Worm (Caenorhabditis elegans) whole organism, L4 larva: ENCODE data around the gene EGAP1.1.

Experiments used
- D1046.2 ChIP-seq: fragments of 200-800 bp; sonication (Bioruptor generic); IDR thresholded peaks from 2 replicates; pipeline ENCODE4 v1.3.6; 2022; ENCODE audit warnings: missing genetic modification characterization, missing compliant biosample characterization
- F10B5.3 ChIP-seq: sonication (generic microtip); optimal IDR thresholded peaks from 2 replicates; lab custom pipeline; 2016; ENCODE audit warnings: mild to moderate bottlenecking, missing genetic modification characterization, missing compliant biosample characterization
- F26F4.8 ChIP-seq: fragments of 200-800 bp; sonication (Bioruptor generic); conservative IDR thresholded peaks from 2 replicates; pipeline ENCODE4 v1.3.6; 2022; ENCODE audit warnings: missing genetic modification characterization, missing compliant biosample characterization
- F37D6.2 ChIP-seq: sonication (generic microtip); optimal IDR thresholded peaks from 2 replicates; lab custom pipeline; 2016; ENCODE audit warnings: mild to moderate bottlenecking, missing genetic modification characterization, missing compliant biosample characterization
- F49E8.2 ChIP-seq: sonication (generic microtip); optimal IDR thresholded peaks from 2 replicates; lab custom pipeline; 2016; ENCODE audit warnings: missing compliant biosample characterization, mild to moderate bottlenecking, missing genetic modification characterization, borderline replicate concordance
- R02D3.7 ChIP-seq: fragments of 150-350 bp; sonication (generic microtip); optimal IDR thresholded peaks from 3 replicates; lab custom pipeline; 2014; ENCODE audit warnings: missing biosample characterization, missing genetic modification characterization
- T20F7.1 ChIP-seq: fragments of 200-800 bp; sonication (Bioruptor generic); optimal IDR thresholded peaks from 2 replicates; lab custom pipeline; 2018; ENCODE audit warnings: mild to moderate bottlenecking, missing genetic modification characterization, missing compliant biosample characterization
- T26A8.4 ChIP-seq: fragments of 200-800 bp; sonication (Bioruptor generic); IDR thresholded peaks from 2 replicates; pipeline ENCODE4 v1.3.6; 2022; ENCODE audit warnings: missing genetic modification characterization, missing compliant biosample characterization
- Y105C5A.15 ChIP-seq: fragments of 200-800 bp; sonication (Bioruptor generic); IDR thresholded peaks from 2 replicates; pipeline ENCODE4 v1.3.6; 2022; ENCODE audit warnings: missing genetic modification characterization, missing compliant biosample characterization
- ZK546.5 ChIP-seq, 2 experiments: sonication (generic microtip); optimal IDR thresholded peaks; 2 replicates each; lab custom pipeline; 2017; ENCODE audit warnings: missing biosample characterization in 2 of 2, missing genetic modification characterization in 2 of 2
- aha-1 ChIP-seq: fragments of 150-350 bp; peaks from one replicate; lab custom pipeline; 2014; ENCODE audit warnings: missing biosample characterization, missing genetic modification characterization
- attf-4 ChIP-seq: sonication (generic microtip); optimal IDR thresholded peaks from 3 replicates; lab custom pipeline; 2017; ENCODE audit warnings: missing biosample characterization, missing genetic modification characterization
- ceh-20 ChIP-seq: fragments of 200-800 bp; sonication (Bioruptor generic); IDR thresholded peaks from 2 replicates; pipeline ENCODE4 v1.3.6; 2022; ENCODE audit warnings: missing genetic modification reagents, missing genetic modification characterization, missing compliant biosample characterization
- cey-2 ChIP-seq: sonication (generic microtip); optimal IDR thresholded peaks from 3 replicates; lab custom pipeline; 2017; ENCODE audit warnings: missing genetic modification characterization, mild to moderate bottlenecking, missing compliant biosample characterization, antibody characterized with exemption, borderline replicate concordance; ENCODE audit not compliant: insufficient read depth
- ctbp-1 ChIP-seq: fragments of 200-800 bp; sonication (Bioruptor generic); IDR thresholded peaks from 2 replicates; pipeline ENCODE4 v1.3.6; 2022; ENCODE audit warnings: missing genetic modification reagents, missing genetic modification characterization, missing compliant biosample characterization
- daf-16 ChIP-seq, 3 experiments: sonication (generic microtip); optimal IDR thresholded peaks; 2 replicates each; lab custom pipeline; 2016 to 2017; ENCODE audit warnings: missing genetic modification characterization in 3 of 3, missing genetic modification reagents in 3 of 3, mild to moderate bottlenecking in 2 of 3, missing compliant biosample characterization in 2 of 3, missing biosample characterization in 1 of 3, moderate library complexity in 1 of 3
- dmd-6 ChIP-seq: fragments of 200-800 bp; sonication (Bioruptor generic); IDR thresholded peaks from 2 replicates; pipeline ENCODE4 v1.3.6; 2022; ENCODE audit warnings: missing genetic modification reagents, missing genetic modification characterization, missing compliant biosample characterization
- dmd-8 ChIP-seq: fragments of 200-800 bp; sonication (Bioruptor generic); IDR thresholded peaks from 2 replicates; pipeline ENCODE4 v1.3.6; 2022; ENCODE audit warnings: missing genetic modification characterization, missing compliant biosample characterization
- duxl-1 ChIP-seq: sonication (generic microtip); optimal IDR thresholded peaks from 2 replicates; lab custom pipeline; 2016; ENCODE audit warnings: mild to moderate bottlenecking, missing genetic modification characterization, moderate library complexity, missing compliant biosample characterization; ENCODE audit not compliant: poor library complexity
- dve-1 ChIP-seq: sonication (generic microtip); optimal IDR thresholded peaks from 2 replicates; lab custom pipeline; 2017; ENCODE audit warnings: antibody characterized with exemption, mild to moderate bottlenecking, missing genetic modification characterization, missing compliant biosample characterization; ENCODE audit not compliant: insufficient read depth
- egl-43 ChIP-seq: fragments of 200-800 bp; sonication (Bioruptor generic); IDR thresholded peaks from 2 replicates; pipeline ENCODE4 v1.3.6; 2022; ENCODE audit warnings: missing genetic modification reagents, missing genetic modification characterization, missing compliant biosample characterization
- fos-1 ChIP-seq: fragments of 150-350 bp; optimal IDR thresholded peaks from 2 replicates; lab custom pipeline; 2014; ENCODE audit warnings: missing biosample characterization, missing genetic modification characterization
- hif-1 ChIP-seq, 2 experiments: sonication (generic microtip); optimal IDR thresholded peaks; 2 replicates each; lab custom pipeline; 2016 to 2017; ENCODE audit warnings: missing compliant biosample characterization in 2 of 2, missing genetic modification characterization in 2 of 2, missing genetic modification reagents in 2 of 2, missing genotype in 2 of 2, mild to moderate bottlenecking in 1 of 2
- hlh-11 ChIP-seq: fragments of 200-800 bp; sonication (Bioruptor generic); optimal IDR thresholded peaks from 2 replicates; lab custom pipeline; 2018; ENCODE audit warnings: mild to moderate bottlenecking, missing genetic modification characterization, missing compliant biosample characterization
- hmg-1.1 ChIP-seq: fragments of 200-800 bp; sonication (Bioruptor generic); IDR thresholded peaks from 2 replicates; pipeline ENCODE4 v1.3.6; 2022; ENCODE audit warnings: missing genetic modification reagents, missing genetic modification characterization, missing compliant biosample characterization
- jun-1 ChIP-seq: fragments of 150-350 bp; optimal IDR thresholded peaks from 2 replicates; lab custom pipeline; 2014; ENCODE audit warnings: missing biosample characterization, missing genetic modification reagents, missing genetic modification characterization
- lim-7 ChIP-seq: fragments of 200-800 bp; sonication (Bioruptor generic); IDR thresholded peaks from 2 replicates; pipeline ENCODE4 v1.3.6; 2022; ENCODE audit warnings: missing genetic modification characterization, missing compliant biosample characterization
- lin-1 ChIP-seq: fragments of 200-800 bp; sonication (Bioruptor generic); IDR thresholded peaks from 2 replicates; pipeline ENCODE4 v1.3.6; 2022; ENCODE audit warnings: missing genetic modification reagents, missing genetic modification characterization, missing compliant biosample characterization
- lin-13 ChIP-seq: fragments of 150-350 bp; optimal IDR thresholded peaks from 2 replicates; lab custom pipeline; 2014; ENCODE audit warnings: missing biosample characterization, missing genetic modification reagents, missing genetic modification characterization
- lin-38 ChIP-seq: fragments of 200-800 bp; sonication (Bioruptor generic); IDR thresholded peaks from 2 replicates; pipeline ENCODE4 v1.3.6; 2022; ENCODE audit warnings: missing genetic modification reagents, missing genetic modification characterization, missing compliant biosample characterization
- lsy-2 ChIP-seq, 2 experiments: fragments of 150-350 bp in 1 of 2; sonication (generic microtip) in 1 of 2; optimal IDR thresholded peaks; 2 replicates each; lab custom pipeline; 2014 to 2017; ENCODE audit warnings: missing biosample characterization in 2 of 2, missing genetic modification characterization in 2 of 2
- mdl-1 ChIP-seq, 2 experiments: fragments of 150-350 bp in 1 of 2; sonication (generic microtip) in 1 of 2; optimal IDR thresholded peaks; 2 replicates each; lab custom pipeline; 2014 to 2017; ENCODE audit warnings: missing biosample characterization in 2 of 2, missing genetic modification characterization in 2 of 2
- mep-1 ChIP-seq: fragments of 150-350 bp; sonication (generic microtip); optimal IDR thresholded peaks from 3 replicates; lab custom pipeline; 2014; ENCODE audit warnings: missing biosample characterization, missing genetic modification characterization
- mes-2 ChIP-seq: sonication (generic microtip); optimal IDR thresholded peaks from 2 replicates; lab custom pipeline; 2016; ENCODE audit warnings: missing genotype, mild to moderate bottlenecking, missing genetic modification characterization, missing compliant biosample characterization; ENCODE audit not compliant: poor library complexity, severe bottlenecking
- mxl-3 ChIP-seq: fragments of 200-800 bp; sonication (Bioruptor generic); optimal IDR thresholded peaks from 2 replicates; lab custom pipeline; 2018; ENCODE audit warnings: mild to moderate bottlenecking, missing genetic modification characterization, missing compliant biosample characterization
- nhr-25 ChIP-seq: sonication (generic microtip); optimal IDR thresholded peaks from 2 replicates; lab custom pipeline; 2017; ENCODE audit warnings: missing genetic modification characterization, mild to moderate bottlenecking, missing compliant biosample characterization, antibody characterized with exemption, moderate library complexity, borderline replicate concordance; ENCODE audit not compliant: insufficient read depth
- nhr-76 ChIP-seq: fragments of 150-350 bp; optimal IDR thresholded peaks from 2 replicates; lab custom pipeline; 2014; ENCODE audit warnings: missing biosample characterization, missing genetic modification characterization
- php-3 ChIP-seq: fragments of 200-800 bp; sonication (Bioruptor generic); IDR thresholded peaks from 2 replicates; pipeline ENCODE4 v1.3.6; 2022; ENCODE audit warnings: missing genetic modification reagents, missing genetic modification characterization, missing compliant biosample characterization
- rbr-2 ChIP-seq: sonication (generic microtip); optimal IDR thresholded peaks from 2 replicates; lab custom pipeline; 2016; ENCODE audit warnings: missing genotype, missing genetic modification characterization, missing compliant biosample characterization
- snpc-1.2 ChIP-seq: fragments of 200-800 bp; sonication (Bioruptor generic); IDR thresholded peaks from 2 replicates; pipeline ENCODE4 v1.3.6; 2022; ENCODE audit warnings: missing genetic modification reagents, missing genetic modification characterization, missing compliant biosample characterization
- snpc-4 ChIP-seq: fragments of 150-350 bp; optimal IDR thresholded peaks from 2 replicates; lab custom pipeline; 2014; ENCODE audit warnings: missing biosample characterization, missing genetic modification characterization
- tag-97 ChIP-seq: fragments of 200-800 bp; sonication (Bioruptor generic); IDR thresholded peaks from 2 replicates; pipeline ENCODE4 v1.3.6; 2022; ENCODE audit warnings: missing genetic modification characterization, missing compliant biosample characterization
- tra-1 ChIP-seq: fragments of 200-800 bp; sonication (Bioruptor generic); IDR thresholded peaks from 2 replicates; pipeline ENCODE4 v1.3.6; 2022; ENCODE audit warnings: missing genetic modification reagents, missing genetic modification characterization, missing compliant biosample characterization
- unc-39 ChIP-seq: sonication (generic microtip); optimal IDR thresholded peaks from 2 replicates; lab custom pipeline; 2017; ENCODE audit warnings: missing biosample characterization, missing genetic modification characterization
- vab-7 ChIP-seq: fragments of 200-800 bp; sonication (Bioruptor generic); IDR thresholded peaks from 2 replicates; pipeline ENCODE4 v1.3.6; 2022; ENCODE audit warnings: missing genetic modification reagents, missing genetic modification characterization, missing compliant biosample characterization
- zag-1 ChIP-seq: fragments of 150-350 bp; optimal IDR thresholded peaks from 2 replicates; lab custom pipeline; 2014; ENCODE audit warnings: missing biosample characterization, missing genetic modification characterization
- zfp-2 ChIP-seq: sonication (generic microtip); optimal IDR thresholded peaks from 2 replicates; lab custom pipeline; 2016; ENCODE audit warnings: mild to moderate bottlenecking, missing genetic modification characterization, missing compliant biosample characterization
- zip-2 ChIP-seq: fragments of 150-350 bp; optimal IDR thresholded peaks from 2 replicates; lab custom pipeline; 2014; ENCODE audit warnings: missing biosample characterization, missing genetic modification characterization
- ztf-7 ChIP-seq: fragments of 150-350 bp; optimal IDR thresholded peaks from 2 replicates; lab custom pipeline; 2014; ENCODE audit warnings: missing biosample characterization, missing genetic modification characterization

The EGAP1.1 gene

ce11 chrIII:5940525-5940974 is 3.5 kb upstream of the EGAP1.1 start:
- peak; percentile 79 for TF ChIP-seq zip-2 (tag; lab: Kevin White, UChicago)
- TF ChIP-seq tra-1 (GFP tag; lab: Robert Waterston, UW): peak; percentile 34; the same call in 1 of the 2 replicates
- TF ChIP-seq attf-4: no peak
- peak; percentile 92 for TF ChIP-seq hlh-11 (tag; lab: Kevin White, UChicago)
- peak; percentile 13; the same call in 1 of the 2 replicates for TF ChIP-seq snpc-1.2 (GFP tag; lab: Robert Waterston, UW)
- TF ChIP-seq hif-1 (tag; optimal IDR thresholded peaks at IDR 0.05; lab: Kevin White, UChicago): peak in 1 of 2 experiments; percentile 62
- TF ChIP-seq dmd-8 (GFP tag; lab: Robert Waterston, UW): peak; percentile 30; the same call in 1 of the 2 replicates
- peak; percentile 51; the same call in 1 of the 2 replicates for TF ChIP-seq lim-7
- no peak for TF ChIP-seq zfp-2 (tag; lab: Kevin White, UChicago)
- TF ChIP-seq Y105C5A.15 (GFP tag; lab: Robert Waterston, UW): no peak
- no peak for TF ChIP-seq fos-1 (tag; lab: Kevin White, UChicago)
- no peak for TF ChIP-seq nhr-76
- peak; percentile 44 for TF ChIP-seq T20F7.1 (GFP tag; lab: Kevin White, UChicago)
- TF ChIP-seq lin-13: peak; percentile 45
- TF ChIP-seq vab-7 (GFP tag; lab: Robert Waterston, UW): no peak; the same call in 1 of the 2 replicates
- 0 out of 2 replicates have a peak, but pooled peaks have one; percentile 21 for TF ChIP-seq D1046.2
- no peak for TF ChIP-seq zag-1 (tag; lab: Kevin White, UChicago)
- peak; percentile 51 for TF ChIP-seq rbr-2 (tag; lab: Kevin White, UChicago)
- TF ChIP-seq lin-1: no peak; the same call in 1 of the 2 replicates
- TF ChIP-seq dve-1 (tag; lab: Kevin White, UChicago): peak; percentile 85
- no peak for TF ChIP-seq F37D6.2 (tag; lab: Kevin White, UChicago)
- TF ChIP-seq hmg-1.1 (GFP tag; lab: Robert Waterston, UW): peak; percentile 72
- TF ChIP-seq egl-43 (GFP tag; lab: Robert Waterston, UW): peak; percentile 75
- TF ChIP-seq ZK546.5 (tag; optimal IDR thresholded peaks at IDR 0.05; lab: Kevin White, UChicago): no peak
- peak; percentile 56; the same call in 1 of the 2 replicates for TF ChIP-seq dmd-6
- TF ChIP-seq F10B5.3: no peak
- TF ChIP-seq ctbp-1 (GFP tag; lab: Robert Waterston, UW): peak; percentile 71
- no peak for TF ChIP-seq cey-2 (tag; lab: Kevin White, UChicago)
- peak; percentile 87 for TF ChIP-seq mep-1 (tag; lab: Kevin White, UChicago)
- 0 out of 2 replicates have a peak, but pooled peaks have one; percentile 46 for TF ChIP-seq T26A8.4 (GFP tag; lab: Robert Waterston, UW)
- peak; percentile 99 for TF ChIP-seq aha-1
- TF ChIP-seq unc-39 (tag; lab: Kevin White, UChicago): no peak
- no peak for TF ChIP-seq daf-16 (GFP tag; optimal IDR thresholded peaks at IDR 0.05; lab: Kevin White, UChicago)
- TF ChIP-seq daf-16 (tag; optimal IDR thresholded peaks at IDR 0.05; lab: Kevin White, UChicago): peak; percentile 36
- peak; percentile 17; the same call in 1 of the 2 replicates for TF ChIP-seq ceh-20 (GFP tag; lab: Robert Waterston, UW)
- peak; percentile 90 for TF ChIP-seq mxl-3 (GFP tag; lab: Kevin White, UChicago)
- no peak for TF ChIP-seq nhr-25 (tag; lab: Kevin White, UChicago)
- peak; percentile 67 for TF ChIP-seq duxl-1 (tag; lab: Kevin White, UChicago)
- TF ChIP-seq ztf-7: no peak
- TF ChIP-seq lsy-2 (tag; optimal IDR thresholded peaks at IDR 0.05; lab: Kevin White, UChicago): peak; percentile 50 to 60
- peak; percentile 57; the same call in 1 of the 2 replicates for TF ChIP-seq php-3
- no peak for TF ChIP-seq jun-1 (tag; lab: Kevin White, UChicago)
- TF ChIP-seq lin-38 (GFP tag; lab: Robert Waterston, UW): peak; percentile 53
- no peak for TF ChIP-seq F49E8.2 (tag; lab: Kevin White, UChicago)
- no peak for TF ChIP-seq R02D3.7
- peak; percentile 96 for TF ChIP-seq mdl-1 (tag; optimal IDR thresholded peaks at IDR 0.05; lab: Kevin White, UChicago)
- TF ChIP-seq snpc-4: no peak
- peak; percentile 60 for TF ChIP-seq mes-2 (tag; lab: Kevin White, UChicago)
- TF ChIP-seq tag-97 (GFP tag; lab: Robert Waterston, UW): no peak
- no peak for TF ChIP-seq F26F4.8 (GFP tag; lab: Robert Waterston, UW)
